Worm (Caenorhabditis elegans) whole organism, late embryonic: ENCODE measurements around the gene cul-6.
A peak's percentile ranks its signal among the peaks of the same experiment; 100 is the strongest.

ENCODE experiments used
- C08G9.2 ChIP-seq: sonication (generic microtip); optimal IDR thresholded peaks from 2 replicates; lab custom pipeline; 2016; ENCODE audit warnings: mild to moderate bottlenecking, missing genetic modification characterization, moderate library complexity, missing compliant biosample characterization
- ama-1 ChIP-seq: fragments of 150-350 bp; optimal IDR thresholded peaks from 2 replicates; lab custom pipeline; 2014
- ceh-14 ChIP-seq: sonication (generic microtip); optimal IDR thresholded peaks from 2 replicates; lab custom pipeline; 2016; ENCODE audit warnings: missing genotype, missing genetic modification characterization, missing compliant biosample characterization
- ceh-18 ChIP-seq: sonication (generic microtip); optimal IDR thresholded peaks from 2 replicates; lab custom pipeline; 2016; ENCODE audit warnings: missing genetic modification characterization, missing compliant biosample characterization
- ceh-2 ChIP-seq: sonication (generic microtip); optimal IDR thresholded peaks from 2 replicates; lab custom pipeline; 2016; ENCODE audit warnings: missing genotype, missing genetic modification characterization, missing compliant biosample characterization
- ceh-24 ChIP-seq: sonication (generic microtip); optimal IDR thresholded peaks from 2 replicates; lab custom pipeline; 2016; ENCODE audit warnings: mild to moderate bottlenecking, missing genetic modification characterization, missing compliant biosample characterization
- ceh-31 ChIP-seq: sonication (generic microtip); optimal IDR thresholded peaks from 2 replicates; lab custom pipeline; 2016; ENCODE audit warnings: missing genetic modification characterization, missing compliant biosample characterization
- ceh-45 ChIP-seq: fragments of 200-800 bp; sonication (Bioruptor generic); IDR thresholded peaks from 2 replicates; pipeline ENCODE4 v1.3.6; 2022; ENCODE audit warnings: missing genetic modification reagents, missing genetic modification characterization, missing compliant biosample characterization
- ceh-48 ChIP-seq: sonication (generic microtip); optimal IDR thresholded peaks from 2 replicates; lab custom pipeline; 2016; ENCODE audit warnings: missing genetic modification characterization, inconsistent platforms, missing compliant biosample characterization
- ceh-9 ChIP-seq: sonication (generic microtip); optimal IDR thresholded peaks from 2 replicates; lab custom pipeline; 2016; ENCODE audit warnings: mild to moderate bottlenecking, missing genetic modification characterization, inconsistent platforms, missing compliant biosample characterization
- che-1 ChIP-seq: sonication (generic microtip); optimal IDR thresholded peaks from 2 replicates; lab custom pipeline; 2016; ENCODE audit warnings: mild to moderate bottlenecking, missing genetic modification characterization, missing compliant biosample characterization
- dmd-4 ChIP-seq: sonication (generic microtip); optimal IDR thresholded peaks from 2 replicates; lab custom pipeline; 2016; ENCODE audit warnings: borderline replicate concordance, missing genetic modification characterization, missing compliant biosample characterization
- ets-4 ChIP-seq: sonication (generic microtip); optimal IDR thresholded peaks from 2 replicates; lab custom pipeline; 2016; ENCODE audit warnings: missing genetic modification characterization, missing compliant biosample characterization
- fax-1 ChIP-seq: sonication (generic microtip); optimal IDR thresholded peaks from 2 replicates; lab custom pipeline; 2016; ENCODE audit warnings: missing genotype, missing genetic modification characterization, missing compliant biosample characterization
- fkh-6 ChIP-seq: sonication (generic microtip); optimal IDR thresholded peaks from 2 replicates; lab custom pipeline; 2016; ENCODE audit warnings: missing genetic modification characterization, missing compliant biosample characterization
- hlh-15 ChIP-seq: sonication (generic microtip); optimal IDR thresholded peaks from 2 replicates; lab custom pipeline; 2016; ENCODE audit warnings: missing genetic modification characterization, missing compliant biosample characterization
- lim-6 ChIP-seq: sonication (generic microtip); optimal IDR thresholded peaks from 2 replicates; lab custom pipeline; 2016; ENCODE audit warnings: missing genetic modification characterization, missing compliant biosample characterization
- nfya-1 ChIP-seq: sonication (generic microtip); optimal IDR thresholded peaks from 2 replicates; lab custom pipeline; 2017; ENCODE audit warnings: missing genetic modification characterization, mild to moderate bottlenecking, missing compliant biosample characterization, antibody characterized with exemption, moderate library complexity
- pag-3 ChIP-seq: sonication (generic microtip); optimal IDR thresholded peaks from 2 replicates; lab custom pipeline; 2016; ENCODE audit warnings: missing compliant biosample characterization, missing genetic modification characterization, borderline replicate concordance
- pat-9 ChIP-seq: fragments of 200-800 bp; sonication (Bioruptor generic); optimal IDR thresholded peaks from 2 replicates; lab custom pipeline; 2018; ENCODE audit warnings: mild to moderate bottlenecking, missing genetic modification characterization, moderate library complexity, missing compliant biosample characterization
- pha-2 ChIP-seq: sonication (generic microtip); optimal IDR thresholded peaks from 2 replicates; lab custom pipeline; 2017; ENCODE audit warnings: mild to moderate bottlenecking, missing genetic modification characterization, missing compliant biosample characterization
- rnt-1 ChIP-seq: sonication (generic microtip); optimal IDR thresholded peaks from 2 replicates; lab custom pipeline; 2016; ENCODE audit warnings: missing genetic modification characterization, missing compliant biosample characterization
- sox-2 ChIP-seq: fragments of 200-800 bp; sonication (Bioruptor generic); IDR thresholded peaks from 2 replicates; pipeline ENCODE4 v1.3.6; 2022; ENCODE audit warnings: missing genetic modification reagents, missing genetic modification characterization, missing compliant biosample characterization
- tbx-2 ChIP-seq: sonication (generic microtip); optimal IDR thresholded peaks from 2 replicates; lab custom pipeline; 2016; ENCODE audit warnings: missing genetic modification characterization, missing compliant biosample characterization
- ttx-3 ChIP-seq: sonication (generic microtip); optimal IDR thresholded peaks from 2 replicates; lab custom pipeline; 2016; ENCODE audit warnings: missing genetic modification reagents, missing genetic modification characterization, missing compliant biosample characterization
- unc-42 ChIP-seq: sonication (generic microtip); optimal IDR thresholded peaks from 2 replicates; lab custom pipeline; 2016; ENCODE audit warnings: missing genotype, missing genetic modification characterization, missing compliant biosample characterization
- unc-55 ChIP-seq: sonication (generic microtip); optimal IDR thresholded peaks from 2 replicates; lab custom pipeline; 2017; ENCODE audit warnings: missing biosample characterization, missing genetic modification reagents, missing genetic modification characterization
- zip-5 ChIP-seq: sonication (generic microtip); optimal IDR thresholded peaks from 2 replicates; lab custom pipeline; 2016; ENCODE audit warnings: missing genetic modification characterization, missing compliant biosample characterization
- ztf-16 ChIP-seq: sonication (generic microtip); optimal IDR thresholded peaks from 2 replicates; lab custom pipeline; 2017; ENCODE audit warnings: missing genetic modification characterization, missing compliant biosample characterization

cul-6 gene

DNA sequence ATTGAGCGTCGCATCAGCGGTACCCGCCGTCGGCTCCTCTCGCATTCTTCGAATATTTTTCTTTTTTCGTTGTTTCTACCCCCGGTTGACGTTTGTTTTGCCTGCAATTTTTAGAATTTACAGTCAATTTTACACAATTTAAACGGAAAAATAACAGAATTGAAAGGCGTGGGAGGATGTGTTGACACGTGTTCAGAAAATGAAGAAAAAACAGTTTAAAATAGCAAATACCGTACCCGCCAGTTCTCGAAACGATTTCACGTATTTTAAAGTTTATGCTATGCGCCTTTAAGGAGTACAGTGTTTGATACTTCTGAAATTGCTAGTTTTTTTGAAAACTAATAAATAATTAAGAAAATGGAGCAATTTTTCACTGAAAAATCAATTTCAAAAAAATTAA lies 40.7 kb upstream of the cul-6 start, which contains the start of gene ark-1:
Gene ark-1, minus strand, starts transcription at position 101 of the 400 bp plus-strand sequence.
- TF ChIP-seq ama-1 (lab: Kevin White, UChicago) (no peak), dmd-4 (no peak), ceh-9 (tag; lab: Kevin White, UChicago) (no peak), pag-3 (tag; lab: Kevin White, UChicago) (no peak)
- TF ChIP-seq, all 69 proteins: peak for 0

DNA sequence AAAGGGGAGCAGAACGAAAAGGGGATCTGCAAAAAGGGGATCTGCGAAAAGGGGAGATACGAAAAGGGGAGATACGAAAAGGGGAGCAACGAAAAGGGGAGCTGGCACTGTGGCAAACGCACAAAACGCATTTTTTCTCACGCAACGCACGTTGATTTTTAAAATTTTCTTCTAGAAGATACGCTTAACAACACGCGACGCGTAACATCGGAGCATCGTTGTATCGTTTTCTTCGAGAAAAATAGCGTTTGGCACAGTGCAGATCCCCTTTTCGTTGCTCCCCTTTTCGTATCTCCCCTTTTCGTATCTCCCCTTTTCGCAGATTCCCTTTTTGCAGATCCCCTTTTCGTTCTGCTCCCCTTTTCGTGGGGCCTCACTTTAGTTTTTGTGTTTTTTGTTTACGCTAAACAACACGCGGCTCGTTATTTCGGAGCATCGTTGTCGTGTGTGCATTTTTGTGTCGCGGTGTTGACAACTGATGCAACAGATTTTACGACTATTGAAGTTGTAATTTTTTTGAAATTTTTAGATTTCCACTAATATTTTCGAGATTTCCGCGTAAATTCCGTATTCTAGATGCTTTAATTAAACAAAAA lies 31.3 kb upstream of the cul-6 start:
- TF ChIP-seq unc-42 (tag; lab: Kevin White, UChicago), result peak; percentile 12
- peak; percentile 35 for TF ChIP-seq ceh-14 (tag; lab: Kevin White, UChicago)
- TF ChIP-seq ets-4 (tag; lab: Kevin White, UChicago), result peak; percentile 49
- peak; percentile 55 for TF ChIP-seq zip-5 (tag; lab: Kevin White, UChicago)
- peak; percentile 3 for TF ChIP-seq ceh-18
- peak; percentile 17 for TF ChIP-seq dmd-4
- TF ChIP-seq rnt-1, result peak; percentile 21
- TF ChIP-seq tbx-2 (tag; lab: Kevin White, UChicago), result peak; percentile 31
- peak; percentile 50 for TF ChIP-seq ceh-2
- TF ChIP-seq C08G9.2 (tag; lab: Kevin White, UChicago), result peak; percentile 54
- peak; percentile 21 for TF ChIP-seq fax-1 (tag; lab: Kevin White, UChicago)
- TF ChIP-seq ceh-31 (tag; lab: Kevin White, UChicago), result peak; percentile 88
- TF ChIP-seq lim-6 (tag; lab: Kevin White, UChicago), result peak; percentile 59

DNA sequence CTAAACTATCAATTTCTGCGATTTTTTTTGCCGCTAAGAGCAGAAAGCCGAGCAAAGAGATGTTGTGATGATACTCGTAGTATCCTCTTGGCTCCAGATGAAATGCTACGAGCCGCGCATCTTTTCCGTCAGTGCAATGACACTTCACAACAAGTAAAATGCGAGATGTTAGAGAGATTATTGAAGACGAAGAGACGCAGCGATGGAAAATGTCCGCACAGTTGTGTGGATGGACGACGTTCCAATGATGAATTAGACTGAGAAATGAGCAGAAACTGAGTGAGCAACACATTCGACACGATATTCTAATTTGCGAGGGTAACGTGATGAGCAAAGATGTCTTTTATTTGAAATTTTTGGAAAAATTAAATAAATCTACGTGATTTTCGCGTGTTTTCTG lies 30.7 kb upstream of the cul-6 start:
- TF ChIP-seq pat-9 (tag; lab: Kevin White, UChicago) (no peak), unc-55 (GFP tag; lab: Kevin White, UChicago) (peak; percentile 65), ceh-18 (no peak), ceh-24 (tag; lab: Kevin White, UChicago) (no peak)

DNA sequence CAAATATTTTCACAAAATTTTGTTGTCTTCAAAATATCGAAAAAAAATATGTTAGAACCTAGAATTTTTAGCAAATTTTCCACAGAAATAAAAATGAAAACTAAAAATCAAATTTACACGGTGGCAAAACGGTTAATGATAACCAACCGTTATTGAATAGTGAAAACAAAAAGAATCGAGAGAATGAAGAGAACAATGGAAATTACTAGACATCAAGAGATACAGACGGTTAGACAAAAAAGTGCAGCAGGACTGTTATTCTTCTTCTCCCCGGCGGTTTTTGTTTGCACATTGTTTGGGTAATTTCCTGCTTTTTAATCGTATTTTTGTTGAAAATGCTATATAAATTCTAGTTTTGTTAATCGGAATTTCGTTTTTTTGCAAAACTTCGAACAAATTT lies 28.6 kb upstream of the cul-6 start:
- TF ChIP-seq sox-2 (peak; percentile 77), pha-2 (tag; lab: Kevin White, UChicago) (no peak)

DNA sequence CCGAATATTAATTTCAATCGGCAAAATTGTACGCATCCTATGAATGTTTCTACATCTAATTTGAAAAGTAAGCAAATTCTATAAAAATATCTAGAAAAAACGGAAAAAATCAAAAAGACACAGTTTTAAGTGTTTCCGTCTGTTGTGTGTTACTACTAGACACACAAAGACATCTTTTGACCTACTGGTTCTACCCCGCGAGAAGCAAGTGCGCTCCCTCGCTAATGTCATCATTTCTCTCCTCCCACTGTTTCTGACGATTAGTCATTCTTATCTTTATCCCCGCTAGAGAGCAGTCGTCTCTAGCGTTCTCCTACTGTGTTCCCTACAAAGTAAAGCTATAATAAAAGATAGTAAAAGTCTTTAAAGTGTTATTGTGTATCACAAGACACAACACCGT lies 27.7 kb upstream of the cul-6 start:
- TF ChIP-seq ceh-14 (tag; lab: Kevin White, UChicago) (no peak), ceh-45 (GFP tag; lab: Robert Waterston, UW) (no peak), C08G9.2 (tag; lab: Kevin White, UChicago) (no peak), ttx-3 (no peak)

DNA sequence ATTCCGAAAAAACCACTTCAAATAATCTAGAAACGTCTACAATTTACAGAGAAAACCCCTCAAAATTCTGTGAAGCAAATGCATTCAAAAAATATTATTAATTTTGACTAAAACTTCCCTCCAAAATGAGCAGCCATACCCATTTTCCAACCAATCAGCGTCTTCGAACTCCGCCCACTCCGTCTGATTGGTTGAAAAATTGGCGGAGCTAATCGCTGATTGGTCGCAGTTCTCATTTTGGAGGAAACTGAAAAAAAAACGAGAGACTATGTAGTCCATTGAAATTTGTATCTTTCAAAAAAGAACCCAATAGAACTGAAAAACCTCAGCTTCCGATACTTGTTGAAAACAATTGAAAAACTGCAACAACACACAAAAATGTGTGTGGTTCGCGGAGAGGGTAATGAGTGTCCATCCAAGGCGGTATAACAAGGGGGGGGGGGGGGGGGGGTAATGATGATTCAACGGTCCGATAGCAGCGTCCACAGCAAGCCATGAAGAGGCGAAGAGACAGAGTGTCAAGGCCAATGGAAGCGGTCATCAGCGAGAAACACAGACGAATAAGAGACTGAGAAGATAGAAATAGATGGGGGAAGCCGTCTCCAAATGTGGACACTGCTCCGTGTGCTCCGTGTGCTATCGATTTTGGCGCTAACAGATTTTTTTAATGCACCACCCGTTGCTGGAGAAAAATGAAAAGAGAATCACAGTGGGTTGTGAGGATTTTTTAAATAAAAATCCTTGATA lies 26.9 kb upstream of the cul-6 start:
- TF ChIP-seq nfya-1 (peak; percentile 99), zip-5 (tag; lab: Kevin White, UChicago) (peak; percentile 4), fkh-6 (tag; lab: Kevin White, UChicago) (no peak), ceh-48 (tag; lab: Kevin White, UChicago) (peak; percentile 72), unc-55 (GFP tag; lab: Kevin White, UChicago) (peak; percentile 45), ztf-16 (tag; lab: Kevin White, UChicago) (no peak), hlh-15 (no peak), che-1 (peak; percentile 0), sox-2 (no peak)
